Worm (Caenorhabditis elegans): ENCODE measurements around the gene his-35.

DNA sequence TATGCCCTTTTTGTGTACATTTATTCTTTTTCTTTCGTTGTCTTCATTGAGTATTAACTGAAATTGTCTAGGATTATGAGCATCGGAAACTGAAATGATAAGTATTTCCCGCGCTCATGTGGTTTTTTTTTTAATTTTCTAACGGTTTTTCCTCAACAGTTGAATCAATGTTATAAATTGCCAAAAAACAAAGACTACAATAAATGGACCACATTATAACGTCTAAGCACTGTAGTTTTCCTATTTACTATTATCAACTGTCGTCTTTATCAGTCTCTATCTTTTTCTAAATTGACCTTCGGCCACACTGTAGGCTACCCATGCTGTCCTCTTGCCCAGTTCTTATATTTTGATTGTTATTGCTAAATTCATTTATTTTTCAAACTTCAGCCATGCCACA lies 37.3 kb downstream of the his-35 start, which contains the start of gene acs-14:
- TF ChIP-seq lin-11 (tag; optimal IDR thresholded peaks at IDR 0.05) (no peak), snpc-4 (tag; optimal IDR thresholded peaks at IDR 0.05) (no peak), aly-2 (tag; optimal IDR thresholded peaks at IDR 0.05) (no peak), ceh-82 (tag; optimal IDR thresholded peaks at IDR 0.05) (no peak), elt-3 (tag; optimal IDR thresholded peaks at IDR 0.05) (no peak), mab-5 (tag; optimal IDR thresholded peaks at IDR 0.05) (no peak), ztf-11 (tag; optimal IDR thresholded peaks at IDR 0.05) (no peak), ztf-4 (tag; optimal IDR thresholded peaks at IDR 0.05) (no peak), sma-3 (GFP tag; optimal IDR thresholded peaks at IDR 0.05) (no peak), dmd-4 (tag; optimal IDR thresholded peaks at IDR 0.05) (no peak), skn-1 (tag; optimal IDR thresholded peaks at IDR 0.05) (no peak), lin-13 (GFP tag; optimal IDR thresholded peaks at IDR 0.05) (no peak), fos-1 (tag; optimal IDR thresholded peaks at IDR 0.05) (peak; percentile 17), blmp-1 (tag; optimal IDR thresholded peaks at IDR 0.05; ENCODE audit: insufficient read depth) (no peak)

All from whole organism, L2 larva.